Worm (Caenorhabditis elegans) whole organism, young adult: ENCODE results near the gene ztf-22.

Experiments
- B0261.1 ChIP-seq: sonication (generic microtip); optimal IDR thresholded peaks from 2 replicates; lab custom pipeline; 2016; ENCODE audit warnings: mild to moderate bottlenecking, missing genetic modification characterization, moderate library complexity, missing compliant biosample characterization
- F33H1.4 ChIP-seq: fragments of 200-800 bp; sonication (Bioruptor generic); IDR thresholded peaks from 2 replicates; pipeline ENCODE4 v1.3.6; 2022; ENCODE audit warnings: missing genetic modification reagents, missing genetic modification characterization, missing compliant biosample characterization
- F49E8.2 ChIP-seq: sonication (generic microtip); optimal IDR thresholded peaks from 3 replicates; lab custom pipeline; 2017; ENCODE audit warnings: missing genetic modification characterization, mild to moderate bottlenecking, missing compliant biosample characterization, antibody characterized with exemption, moderate library complexity; ENCODE audit not compliant: insufficient read depth
- T07F8.4 ChIP-seq: sonication (generic microtip); optimal IDR thresholded peaks from 2 replicates; lab custom pipeline; 2016; ENCODE audit warnings: mild to moderate bottlenecking, missing genetic modification characterization, moderate library complexity, missing compliant biosample characterization
- Y67H2A.10 ChIP-seq: fragments of 200-800 bp; sonication (Bioruptor generic); conservative IDR thresholded peaks from 2 replicates; pipeline ENCODE4 v1.3.6; 2022; ENCODE audit warnings: missing genetic modification reagents, missing genetic modification characterization, missing compliant biosample characterization
- aptf-2 ChIP-seq: fragments of 200-800 bp; sonication (Bioruptor generic); conservative IDR thresholded peaks from 2 replicates; pipeline ENCODE4 v1.3.6; 2022; ENCODE audit warnings: missing genetic modification reagents, missing genetic modification characterization, missing compliant biosample characterization
- attf-6 ChIP-seq: fragments of 200-800 bp; sonication (Bioruptor generic); IDR thresholded peaks from 2 replicates; pipeline ENCODE4 v1.3.6; 2022; ENCODE audit warnings: missing genetic modification reagents, missing genetic modification characterization, missing compliant biosample characterization
- ccch-3 ChIP-seq: fragments of 200-800 bp; sonication (Bioruptor generic); optimal IDR thresholded peaks from 2 replicates; lab custom pipeline; 2018; ENCODE audit warnings: mild to moderate bottlenecking, missing genetic modification characterization, missing compliant biosample characterization
- cebp-2 ChIP-seq: fragments of 200-800 bp; sonication (Bioruptor generic); IDR thresholded peaks from 2 replicates; pipeline ENCODE4 v1.3.6; 2022; ENCODE audit warnings: missing genetic modification characterization, missing compliant biosample characterization
- ceh-27 ChIP-seq: fragments of 200-800 bp; sonication (Bioruptor generic); optimal IDR thresholded peaks from 2 replicates; lab custom pipeline; 2018; ENCODE audit warnings: mild to moderate bottlenecking, missing genetic modification characterization, moderate library complexity, missing compliant biosample characterization
- ceh-91 ChIP-seq: fragments of 200-800 bp; sonication (Bioruptor generic); IDR thresholded peaks from 2 replicates; pipeline ENCODE4 v1.3.6; 2022; ENCODE audit warnings: missing genetic modification reagents, missing genetic modification characterization, missing compliant biosample characterization
- efl-1 ChIP-seq: fragments of 150-350 bp; optimal IDR thresholded peaks from 2 replicates; lab custom pipeline; 2014; ENCODE audit warnings: missing biosample characterization, missing genetic modification reagents, missing genetic modification characterization
- egl-18 ChIP-seq: fragments of 200-800 bp; sonication (Bioruptor generic); IDR thresholded peaks from 2 replicates; pipeline ENCODE4 v1.3.6; 2022; ENCODE audit warnings: missing genetic modification reagents, missing genetic modification characterization, missing compliant biosample characterization
- egrh-3 ChIP-seq: fragments of 200-800 bp; sonication (Bioruptor generic); IDR thresholded peaks from 2 replicates; pipeline ENCODE4 v1.3.6; 2022; ENCODE audit warnings: missing genetic modification reagents, missing genetic modification characterization, missing compliant biosample characterization
- ekl-4 ChIP-seq: fragments of 200-800 bp; sonication (Bioruptor generic); IDR thresholded peaks from 2 replicates; pipeline ENCODE4 v1.3.6; 2022; ENCODE audit warnings: missing genetic modification reagents, missing genetic modification characterization, missing compliant biosample characterization
- fkh-3 ChIP-seq: sonication (generic microtip); optimal IDR thresholded peaks from 2 replicates; lab custom pipeline; 2016; ENCODE audit warnings: mild to moderate bottlenecking, missing genetic modification characterization, missing compliant biosample characterization
- gei-17 ChIP-seq: fragments of 200-800 bp; sonication (Bioruptor generic); optimal IDR thresholded peaks from 2 replicates; lab custom pipeline; 2018; ENCODE audit warnings: mild to moderate bottlenecking, missing genetic modification characterization, missing compliant biosample characterization
- him-1 ChIP-seq: sonication (generic microtip); optimal IDR thresholded peaks from 2 replicates; lab custom pipeline; 2016; ENCODE audit warnings: missing genotype, missing genetic modification reagents, missing genetic modification characterization, missing compliant biosample characterization
- hmg-1.2 ChIP-seq: fragments of 200-800 bp; sonication (Bioruptor generic); IDR thresholded peaks from 2 replicates; pipeline ENCODE4 v1.3.6; 2022; ENCODE audit warnings: missing genetic modification reagents, missing genetic modification characterization, missing compliant biosample characterization
- lag-1 ChIP-seq: fragments of 200-800 bp; sonication (Bioruptor generic); IDR thresholded peaks from 2 replicates; pipeline ENCODE4 v1.3.6; 2022; ENCODE audit warnings: missing genetic modification reagents, missing genetic modification characterization, missing compliant biosample characterization
- lin-54 ChIP-seq: fragments of 200-800 bp; sonication (Bioruptor generic); optimal IDR thresholded peaks from 2 replicates; lab custom pipeline; 2018; ENCODE audit warnings: mild to moderate bottlenecking, missing genetic modification characterization, missing compliant biosample characterization
- lsl-1 ChIP-seq: fragments of 200-800 bp; sonication (Bioruptor generic); optimal IDR thresholded peaks from 2 replicates; lab custom pipeline; 2018; ENCODE audit warnings: mild to moderate bottlenecking, missing genetic modification characterization, moderate library complexity, missing compliant biosample characterization
- lsy-27 ChIP-seq: sonication (generic microtip); optimal IDR thresholded peaks from 2 replicates; lab custom pipeline; 2017; ENCODE audit warnings: missing genetic modification characterization, mild to moderate bottlenecking, missing compliant biosample characterization, antibody characterized with exemption, missing genotype, borderline replicate concordance; ENCODE audit not compliant: insufficient read depth
- madf-10 ChIP-seq: sonication (generic microtip); optimal IDR thresholded peaks from 2 replicates; lab custom pipeline; 2016; ENCODE audit warnings: mild to moderate bottlenecking, missing genetic modification characterization, missing compliant biosample characterization
- madf-3 ChIP-seq: fragments of 200-800 bp; sonication (Bioruptor generic); IDR thresholded peaks from 2 replicates; pipeline ENCODE4 v1.3.6; 2022; ENCODE audit warnings: missing genetic modification reagents, missing genetic modification characterization, missing compliant biosample characterization
- madf-6 ChIP-seq: fragments of 200-800 bp; sonication (Bioruptor generic); IDR thresholded peaks from 2 replicates; pipeline ENCODE4 v1.3.6; 2022; ENCODE audit warnings: missing genetic modification reagents, missing genetic modification characterization, missing compliant biosample characterization
- madf-8 ChIP-seq: fragments of 200-800 bp; sonication (Bioruptor generic); conservative IDR thresholded peaks from 2 replicates; pipeline ENCODE4 v1.3.6; 2022; ENCODE audit warnings: missing genetic modification reagents, missing genetic modification characterization, missing compliant biosample characterization
- mcd-1 ChIP-seq: fragments of 200-800 bp; sonication (Bioruptor generic); IDR thresholded peaks from 2 replicates; pipeline ENCODE4 v1.3.6; 2022; ENCODE audit warnings: missing genetic modification reagents, missing genetic modification characterization, missing compliant biosample characterization
- mel-28 ChIP-seq: sonication (generic microtip); optimal IDR thresholded peaks from 2 replicates; lab custom pipeline; 2016; ENCODE audit warnings: borderline replicate concordance, mild to moderate bottlenecking, missing genetic modification characterization, missing compliant biosample characterization
- mes-4 ChIP-seq: sonication (generic microtip); optimal IDR thresholded peaks from 2 replicates; lab custom pipeline; 2016; ENCODE audit warnings: missing genotype, missing genetic modification characterization, missing compliant biosample characterization
- nhr-80 ChIP-seq: sonication (generic microtip); optimal IDR thresholded peaks from 2 replicates; lab custom pipeline; 2016; ENCODE audit warnings: missing genetic modification characterization, missing compliant biosample characterization
- pbrm-1 ChIP-seq: fragments of 200-800 bp; sonication (Bioruptor generic); IDR thresholded peaks from 2 replicates; pipeline ENCODE4 v1.3.6; 2022; ENCODE audit warnings: missing genetic modification reagents, missing genetic modification characterization, missing compliant biosample characterization
- sea-2 ChIP-seq: fragments of 200-800 bp; sonication (Bioruptor generic); IDR thresholded peaks from 2 replicates; pipeline ENCODE4 v1.3.6; 2022; ENCODE audit warnings: missing genetic modification characterization, missing compliant biosample characterization
- snpc-3.4 ChIP-seq: sonication (generic microtip); optimal IDR thresholded peaks from 2 replicates; lab custom pipeline; 2017; ENCODE audit warnings: missing genetic modification characterization, mild to moderate bottlenecking, missing compliant biosample characterization, antibody characterized with exemption, moderate library complexity, missing genotype, missing genetic modification reagents
- unc-130 ChIP-seq: sonication (generic microtip); optimal IDR thresholded peaks from 2 replicates; lab custom pipeline; 2016; ENCODE audit warnings: missing genetic modification reagents, missing genetic modification characterization, missing compliant biosample characterization
- xnd-1 ChIP-seq: sonication (generic microtip); optimal IDR thresholded peaks from 2 replicates; lab custom pipeline; 2016; ENCODE audit warnings: missing genotype, missing genetic modification reagents, missing genetic modification characterization, missing compliant biosample characterization
- zfh-2 ChIP-seq: fragments of 200-800 bp; sonication (Bioruptor generic); conservative IDR thresholded peaks from 2 replicates; pipeline ENCODE4 v1.3.6; 2022; ENCODE audit warnings: missing genetic modification reagents, missing genetic modification characterization, missing compliant biosample characterization
- ztf-18 ChIP-seq: sonication (generic microtip); optimal IDR thresholded peaks from 2 replicates; lab custom pipeline; 2016; ENCODE audit warnings: missing genotype, mild to moderate bottlenecking, missing genetic modification characterization, missing compliant biosample characterization
- ztf-26 ChIP-seq: sonication (generic microtip); optimal IDR thresholded peaks from 2 replicates; lab custom pipeline; 2017; ENCODE audit warnings: missing genetic modification characterization, missing compliant biosample characterization
- ztf-3 ChIP-seq: fragments of 200-800 bp; sonication (Bioruptor generic); optimal IDR thresholded peaks from 2 replicates; lab custom pipeline; 2018; ENCODE audit warnings: mild to moderate bottlenecking, missing genetic modification characterization, missing compliant biosample characterization

The ztf-22 gene

ce11 chrII:13278716-13279115 lies 6.9 kb downstream of the ztf-22 start:
- TF ChIP-seq ccch-3 (GFP tag; lab: Kevin White, UChicago) (no peak), fkh-3 (tag; lab: Kevin White, UChicago) (peak; percentile 19)
- TF ChIP-seq, all 124 proteins: peak for 1

DNA sequence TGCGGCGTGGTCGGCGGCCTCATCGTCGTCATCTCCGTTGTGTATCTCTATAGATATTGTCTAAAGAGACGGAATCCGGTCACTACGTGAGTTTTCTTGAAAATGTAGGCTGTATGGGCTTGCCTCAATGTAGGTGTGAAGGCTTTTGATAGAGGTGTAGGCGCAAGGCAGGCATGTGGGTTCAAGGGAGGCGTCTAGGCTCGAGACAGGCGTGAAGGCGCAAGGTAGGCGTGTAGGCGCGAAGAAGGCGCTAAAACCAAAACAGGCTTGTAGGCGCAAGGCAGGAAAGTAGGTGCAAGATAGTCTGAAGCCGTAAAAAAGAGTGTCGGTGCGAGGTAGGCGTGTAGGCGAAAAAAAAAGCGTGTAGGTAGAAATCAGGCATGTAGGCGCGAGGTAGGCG lies 7.4 kb downstream of the ztf-22 start:
- TF ChIP-seq zfh-2 (GFP tag; lab: Robert Waterston, UW) (0 out of 2 replicates have a peak, but pooled peaks have one; percentile 13), aptf-2 (GFP tag; lab: Robert Waterston, UW) (0 out of 2 replicates have a peak, but pooled peaks have one; percentile 17), madf-3 (GFP tag; lab: Robert Waterston, UW) (no peak), ztf-3 (GFP tag; lab: Kevin White, UChicago) (no peak)
- TF ChIP-seq, all 124 proteins: peak for 2

DNA sequence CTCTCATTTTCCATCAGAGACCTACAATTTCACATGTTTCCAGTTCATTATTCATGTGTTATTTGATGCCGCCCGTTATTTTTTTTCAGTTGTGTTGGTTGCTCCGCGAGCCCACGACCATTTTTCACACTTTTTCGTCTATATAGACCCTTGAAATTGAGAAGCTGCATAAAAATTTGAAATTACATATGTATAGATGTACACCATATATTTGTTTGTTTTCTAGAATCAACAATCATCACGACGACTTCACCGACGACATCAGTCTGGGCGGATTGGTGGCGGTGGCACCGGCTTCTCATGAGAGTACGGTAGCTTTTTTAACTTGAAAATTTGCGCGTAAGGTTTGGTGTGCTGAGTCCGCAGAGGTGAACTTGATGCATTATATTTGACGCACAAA lies 14.9 kb downstream of the ztf-22 start, which contains the start of gene Y48C3A.5:
Gene Y48C3A.5 (plus strand): TSS at position 301 of the 400 bp plus-strand sequence.
- TF ChIP-seq xnd-1 (tag; lab: Kevin White, UChicago) (no peak), madf-10 (tag; lab: Kevin White, UChicago) (no peak), Y67H2A.10 (GFP tag; lab: Robert Waterston, UW) (no peak), pbrm-1 (GFP tag; lab: Robert Waterston, UW) (no peak), B0261.1 (no peak), zfh-2 (GFP tag; lab: Robert Waterston, UW) (no peak), madf-6 (GFP tag; lab: Robert Waterston, UW) (no peak), ztf-26 (no peak), mel-28 (tag; lab: Kevin White, UChicago) (no peak), F33H1.4 (GFP tag; lab: Robert Waterston, UW) (no peak), fkh-3 (tag; lab: Kevin White, UChicago) (no peak), T07F8.4 (tag; lab: Kevin White, UChicago) (no peak), unc-130 (GFP tag; lab: Kevin White, UChicago) (no peak), lsl-1 (GFP tag; lab: Kevin White, UChicago) (no peak), ekl-4 (GFP tag; lab: Robert Waterston, UW) (no peak)

ce11 chrII:13267305-13267704 lies 18.3 kb downstream of the ztf-22 start:
- TF ChIP-seq egrh-3 (GFP tag; lab: Robert Waterston, UW): no peak
- no peak for TF ChIP-seq sea-2 (GFP tag; lab: Robert Waterston, UW)
- TF ChIP-seq zfh-2 (GFP tag; lab: Robert Waterston, UW): no peak
- TF ChIP-seq lsy-27: no peak
- no peak for TF ChIP-seq ztf-18 (tag; lab: Kevin White, UChicago)
- no peak for TF ChIP-seq unc-130 (GFP tag; lab: Kevin White, UChicago)
- no peak for TF ChIP-seq egl-18
- TF ChIP-seq mel-28 (tag; lab: Kevin White, UChicago): no peak
- no peak for TF ChIP-seq lag-1
- no peak for TF ChIP-seq ceh-91
- no peak for TF ChIP-seq fkh-3 (tag; lab: Kevin White, UChicago)
- no peak for TF ChIP-seq mcd-1 (GFP tag; lab: Robert Waterston, UW)
- no peak for TF ChIP-seq nhr-80
- TF ChIP-seq mes-4: no peak
- TF ChIP-seq gei-17 (GFP tag; lab: Kevin White, UChicago): no peak
- no peak for TF ChIP-seq cebp-2

DNA sequence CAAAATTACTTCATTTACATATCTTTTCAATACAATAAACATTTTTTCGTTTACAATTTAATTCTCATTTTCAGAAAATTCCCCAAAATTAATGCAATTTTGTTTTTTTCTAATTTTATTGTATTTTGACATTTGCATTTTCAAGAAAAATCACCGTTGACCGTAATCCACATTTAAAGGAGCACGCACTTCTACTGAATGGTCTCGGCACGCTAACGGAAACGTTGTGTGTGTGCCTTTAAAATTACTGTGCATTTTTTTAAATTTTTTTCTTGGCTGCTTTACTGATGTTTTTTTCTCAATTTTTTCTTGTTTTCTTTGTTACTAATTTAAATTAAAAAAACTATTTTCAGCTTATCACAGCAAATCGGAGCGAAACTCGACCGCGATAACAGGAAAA lies 25.1 kb downstream of the ztf-22 start:
- TF ChIP-seq F49E8.2 (tag; lab: Kevin White, UChicago) (peak; percentile 53), him-1 (peak; percentile 36), mcd-1 (GFP tag; lab: Robert Waterston, UW) (0 out of 2 replicates have a peak, but pooled peaks have one; percentile 14), lin-54 (GFP tag; lab: Kevin White, UChicago) (peak; percentile 56), attf-6 (GFP tag; lab: Robert Waterston, UW) (no peak), F33H1.4 (GFP tag; lab: Robert Waterston, UW) (peak; percentile 91), xnd-1 (tag; lab: Kevin White, UChicago) (peak; percentile 85), madf-8 (peak; percentile 61), ceh-91 (peak; percentile 38; the same call in 1 of the 2 replicates), ceh-27 (no peak), madf-6 (GFP tag; lab: Robert Waterston, UW) (peak; percentile 93), lsl-1 (GFP tag; lab: Kevin White, UChicago) (peak; percentile 92), snpc-3.4 (tag; lab: Kevin White, UChicago) (peak; percentile 21), hmg-1.2 (no peak), efl-1 (GFP tag; lab: Kevin White, UChicago) (peak; percentile 43)
- TF ChIP-seq, all 124 proteins: peak for 12
